Worm (Caenorhabditis elegans) whole organism, L4/young adult: ENCODE results near the gene gcy-20.

Experiments used
- W03F9.2 ChIP-seq: fragments of 150-350 bp; optimal IDR thresholded peaks from 2 replicates; lab custom pipeline; 2014; ENCODE audit warnings: missing biosample characterization, missing genetic modification characterization
- him-1 ChIP-seq: sonication (generic microtip); optimal IDR thresholded peaks from 2 replicates; lab custom pipeline; 2016; ENCODE audit warnings: missing genotype, missing genetic modification reagents, missing genetic modification characterization, missing compliant biosample characterization

DNA sequence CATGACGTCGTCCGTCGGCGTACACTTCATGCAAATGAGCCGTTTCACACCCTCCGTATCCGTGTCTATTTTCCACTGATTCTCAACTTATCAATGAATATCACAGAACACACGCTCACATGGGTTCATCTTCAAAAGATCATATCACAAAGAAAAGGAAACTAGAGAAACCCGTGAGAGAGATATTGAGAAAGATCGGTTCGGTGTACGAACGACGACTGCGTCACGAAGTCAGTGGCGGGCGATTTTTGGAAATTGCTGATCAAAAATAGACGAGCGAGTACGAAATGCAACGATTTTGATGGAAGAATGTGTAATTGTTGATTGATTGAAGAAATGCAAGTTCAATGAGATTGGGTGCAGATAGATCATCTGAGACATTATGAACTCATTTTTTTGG, 40.3 kb downstream of the gcy-20 start:
- TF ChIP-seq him-1 (tag; lab: Kevin White, UChicago) (no peak), W03F9.2 (tag; lab: Kevin White, UChicago) (no peak)
